Worm (Caenorhabditis elegans) whole organism, L1 larva: ENCODE measurements around the gene srh-140.
"Not testable (repeated sequence)": the region's sequence is repeated elsewhere in the genome, so short reads cannot be mapped to it uniquely, and the experiment has no call there.

Experiments
- ama-1 ChIP-seq: fragments of 150-350 bp; optimal IDR thresholded peaks from 2 replicates; lab custom pipeline; 2014
- efl-1 ChIP-seq, 4 experiments: fragments of 150-350 bp; optimal IDR thresholded peaks in 3 of 4; peaks in 1 of 4; 1 replicate in 1 of 4; 2 replicates in 3 of 4; lab custom pipeline; 2014; ENCODE audit warnings: missing biosample characterization in 2 of 4, missing genetic modification characterization in 2 of 4, missing genetic modification reagents in 2 of 4
- fkh-10 ChIP-seq: sonication (generic microtip); optimal IDR thresholded peaks from 2 replicates; lab custom pipeline; 2017; ENCODE audit warnings: missing biosample characterization, missing genetic modification reagents, missing genetic modification characterization
- fos-1 ChIP-seq: fragments of 150-350 bp; optimal IDR thresholded peaks from 2 replicates; lab custom pipeline; 2014; ENCODE audit warnings: missing biosample characterization, missing genetic modification characterization

DNA sequence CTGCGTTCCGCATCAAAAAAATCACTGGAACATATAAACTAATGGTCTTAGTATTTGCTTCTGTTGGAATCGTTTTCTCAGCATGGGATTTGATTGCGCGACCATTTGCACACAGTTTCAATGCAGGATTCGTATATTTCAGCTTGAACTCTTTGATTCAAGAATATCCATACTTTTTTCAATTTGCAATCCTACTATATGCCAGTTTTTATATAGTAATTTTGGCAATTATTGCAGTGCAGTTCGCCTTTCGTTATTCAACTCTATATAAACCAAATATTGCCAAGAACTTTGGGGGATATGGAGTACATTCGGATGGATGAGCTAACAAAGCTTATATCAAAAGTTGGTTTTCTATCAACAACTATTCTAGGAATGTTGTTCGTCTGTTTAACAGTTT is 31.0 kb downstream of the srh-140 start, which contains the start of gene str-5:
- not testable (repeated sequence) for TF ChIP-seq fkh-10 (GFP tag; lab: Kevin White, UChicago); fos-1 (tag; lab: Kevin White, UChicago); efl-1 (optimal IDR thresholded peaks at IDR 0.05; lab: Kevin White, UChicago); efl-1 (GFP tag; optimal IDR thresholded peaks at IDR 0.05 in 1 of 2; lab: Kevin White, UChicago); ama-1 (lab: Kevin White, UChicago)
